Fruit fly (Drosophila melanogaster) whole organism, embryonic: ENCODE data around the gene temp.

Source experiments
- Antp ChIP-seq: fragments of 200-800 bp; sonication (Bioruptor generic); optimal IDR thresholded peaks from 3 replicates; lab custom pipeline; 2016; ENCODE audit warnings: missing biosample characterization, missing genetic modification characterization
- CG10431 ChIP-seq: fragments of 200-800 bp; sonication (Bioruptor generic); optimal IDR thresholded peaks from 3 replicates; lab custom pipeline; 2018; ENCODE audit warnings: missing biosample characterization, mild to moderate bottlenecking, missing genetic modification characterization
- CG12299 ChIP-seq: fragments of 200-800 bp; sonication (Bioruptor generic); optimal IDR thresholded peaks from 2 replicates; lab custom pipeline; 2018; ENCODE audit warnings: missing biosample characterization, mild to moderate bottlenecking, missing genetic modification characterization
- CG14965 ChIP-seq: fragments of 200-800 bp; sonication (Bioruptor generic); optimal IDR thresholded peaks from 2 replicates; lab custom pipeline; 2016; ENCODE audit warnings: missing biosample characterization, missing genetic modification characterization, borderline replicate concordance
- CG1529 ChIP-seq: fragments of 200-800 bp; sonication (Bioruptor generic); optimal IDR thresholded peaks from 3 replicates; lab custom pipeline; 2018; ENCODE audit warnings: missing biosample characterization, missing genetic modification characterization
- CG16815 ChIP-seq: fragments of 200-800 bp; sonication (Bioruptor generic); optimal IDR thresholded peaks from 3 replicates; lab custom pipeline; 2017; ENCODE audit warnings: missing biosample characterization, mild to moderate bottlenecking, missing genetic modification characterization
- CG17328 ChIP-seq: fragments of 200-800 bp; sonication (Bioruptor generic); IDR thresholded peaks from 2 replicates; pipeline ENCODE4 v1.3.6; 2022; ENCODE audit warnings: missing biosample characterization, missing genetic modification characterization
- CG2199 ChIP-seq: fragments of 200-800 bp; sonication (Bioruptor generic); IDR thresholded peaks from 3 replicates; pipeline ENCODE4 v1.3.6; 2022; ENCODE audit warnings: missing biosample characterization, missing genetic modification characterization
- CG31224 ChIP-seq: fragments of 200-800 bp; sonication (Bioruptor generic); IDR thresholded peaks from 2 replicates; pipeline ENCODE4 v1.3.6; 2022; ENCODE audit warnings: missing biosample characterization, missing genetic modification characterization
- CG34224 ChIP-seq: fragments of 200-800 bp; sonication (Bioruptor generic); IDR thresholded peaks from 3 replicates; pipeline ENCODE4 v1.3.6; 2022; ENCODE audit warnings: missing biosample characterization, missing genetic modification characterization; ENCODE audit not compliant: partially characterized antibody
- CG4424 ChIP-seq: fragments of 200-800 bp; sonication (Bioruptor generic); optimal IDR thresholded peaks from 3 replicates; lab custom pipeline; 2016; ENCODE audit warnings: missing biosample characterization, missing genetic modification characterization
- CG6765 ChIP-seq: fragments of 200-800 bp; sonication (Bioruptor generic); optimal IDR thresholded peaks from 3 replicates; lab custom pipeline; 2017; ENCODE audit warnings: missing biosample characterization, mild to moderate bottlenecking, missing genetic modification characterization
- CG6813 ChIP-seq: fragments of 200-800 bp; sonication (Bioruptor generic); optimal IDR thresholded peaks from 2 replicates; lab custom pipeline; 2017; ENCODE audit warnings: missing biosample characterization, missing genetic modification characterization, mild to moderate bottlenecking, moderate library complexity, missing genetic modification reagents
- CG8089 ChIP-seq: fragments of 200-800 bp; sonication (Bioruptor generic); optimal IDR thresholded peaks from 3 replicates; lab custom pipeline; 2016; ENCODE audit warnings: missing biosample characterization, missing genetic modification characterization
- CG8924 ChIP-seq: fragments of 200-800 bp; optimal IDR thresholded peaks from 3 replicates; lab custom pipeline; 2019; ENCODE audit warnings: missing biosample characterization, mild to moderate bottlenecking, missing genetic modification characterization, moderate library complexity
- CG9609 ChIP-seq: fragments of 200-800 bp; sonication (Bioruptor generic); optimal IDR thresholded peaks from 3 replicates; lab custom pipeline; 2016; ENCODE audit warnings: missing biosample characterization, missing genetic modification characterization
- CG9876 ChIP-seq: fragments of 200-800 bp; sonication (Bioruptor generic); optimal IDR thresholded peaks from 2 replicates; lab custom pipeline; 2016; ENCODE audit warnings: missing biosample characterization, missing genetic modification characterization
- ERR ChIP-seq: fragments of 200-800 bp; sonication (Bioruptor generic); optimal IDR thresholded peaks from 2 replicates; lab custom pipeline; 2016; ENCODE audit warnings: missing biosample characterization, missing genetic modification characterization
- Elba2 ChIP-seq: fragments of 200-800 bp; sonication (Bioruptor generic); optimal IDR thresholded peaks from 3 replicates; lab custom pipeline; 2016; ENCODE audit warnings: missing biosample characterization, missing genetic modification characterization
- Gug ChIP-seq: fragments of 200-800 bp; sonication (Bioruptor generic); IDR thresholded peaks from 4 replicates; pipeline ENCODE4 v1.3.6; 2022; ENCODE audit warnings: missing biosample characterization, missing genetic modification characterization
- Hmx ChIP-seq: fragments of 200-800 bp; sonication (Bioruptor generic); optimal IDR thresholded peaks from 2 replicates; lab custom pipeline; 2016; ENCODE audit warnings: missing biosample characterization, missing genetic modification characterization
- Hr3 ChIP-seq: fragments of 200-800 bp; sonication (Bioruptor generic); optimal IDR thresholded peaks from 3 replicates; lab custom pipeline; 2016; ENCODE audit warnings: missing biosample characterization, missing genetic modification characterization
- Nf-YA ChIP-seq: fragments of 200-800 bp; sonication (Bioruptor generic); IDR thresholded peaks from 2 replicates; pipeline ENCODE4 v1.3.6; 2022; ENCODE audit warnings: missing biosample characterization, missing genetic modification characterization
- Poxn ChIP-seq: fragments of 200-800 bp; sonication (Bioruptor generic); IDR thresholded peaks from 2 replicates; pipeline ENCODE4 v1.3.6; 2022; ENCODE audit warnings: missing biosample characterization, missing genetic modification characterization
- Side ChIP-seq: fragments of 200-800 bp; sonication (Bioruptor generic); optimal IDR thresholded peaks from 2 replicates; lab custom pipeline; 2016; ENCODE audit warnings: missing biosample characterization, missing genetic modification characterization
- Six4 ChIP-seq: fragments of 200-800 bp; sonication (Bioruptor generic); optimal IDR thresholded peaks from 2 replicates; lab custom pipeline; 2016; ENCODE audit warnings: missing biosample characterization, missing genetic modification characterization
- cad ChIP-seq: fragments of >200 bp; optimal IDR thresholded peaks from 2 replicates; lab custom pipeline; 2017; ENCODE audit warnings: missing biosample characterization, missing genetic modification characterization
- croc ChIP-seq: fragments of 200-800 bp; sonication (Bioruptor generic); conservative IDR thresholded peaks from 3 replicates; pipeline ENCODE4 v1.3.6; 2022; ENCODE audit warnings: missing biosample characterization, missing genetic modification characterization
- crp ChIP-seq, 2 experiments: fragments of 200-800 bp; sonication (Bioruptor generic); optimal IDR thresholded peaks; 2 replicates in 1 of 2; 3 replicates in 1 of 2; lab custom pipeline; 2017; ENCODE audit warnings: missing biosample characterization in 2 of 2, missing genetic modification characterization in 2 of 2, mild to moderate bottlenecking in 1 of 2, moderate library complexity in 1 of 2
- dimm ChIP-seq: fragments of 200-800 bp; sonication (Bioruptor generic); IDR thresholded peaks from 2 replicates; pipeline ENCODE4 v1.3.6; 2022; ENCODE audit warnings: missing biosample characterization, missing genetic modification characterization
- gcm2 ChIP-seq: fragments of 200-800 bp; sonication (Bioruptor generic); optimal IDR thresholded peaks from 2 replicates; lab custom pipeline; 2016; ENCODE audit warnings: missing biosample characterization, missing genetic modification characterization
- gsb ChIP-seq: fragments of 200-800 bp; sonication (Bioruptor generic); IDR thresholded peaks from 2 replicates; pipeline ENCODE4 v1.3.6; 2022; ENCODE audit warnings: missing biosample characterization, missing genetic modification characterization
- inv ChIP-seq: fragments of 200-800 bp; sonication (Bioruptor generic); IDR thresholded peaks from 2 replicates; pipeline ENCODE4 v1.3.6; 2022; ENCODE audit warnings: missing biosample characterization, missing genetic modification characterization; ENCODE audit not compliant: partially characterized antibody
- jumu ChIP-seq: fragments of 200-800 bp; sonication (Bioruptor generic); optimal IDR thresholded peaks from 3 replicates; lab custom pipeline; 2016; ENCODE audit warnings: missing biosample characterization, missing genetic modification characterization
- maf-S ChIP-seq: fragments of 200-800 bp; sonication (Bioruptor generic); optimal IDR thresholded peaks from 2 replicates; lab custom pipeline; 2016; ENCODE audit warnings: missing biosample characterization, missing genetic modification characterization
- mirr ChIP-seq: fragments of 200-800 bp; sonication (Bioruptor generic); optimal IDR thresholded peaks from 3 replicates; lab custom pipeline; 2018; ENCODE audit warnings: missing biosample characterization, mild to moderate bottlenecking, missing genetic modification characterization
- pho ChIP-seq: fragments of 200-800 bp; sonication (Bioruptor generic); optimal IDR thresholded peaks from 2 replicates; lab custom pipeline; 2016; ENCODE audit warnings: missing biosample characterization, missing genetic modification characterization
- repo ChIP-seq: fragments of 200-800 bp; sonication (Bioruptor generic); optimal IDR thresholded peaks from 2 replicates; lab custom pipeline; 2016; ENCODE audit warnings: missing biosample characterization, missing genetic modification characterization
- run ChIP-seq: fragments of 200-800 bp; sonication (Bioruptor generic); optimal IDR thresholded peaks from 3 replicates; lab custom pipeline; 2018; ENCODE audit warnings: missing biosample characterization, mild to moderate bottlenecking, missing genetic modification characterization
- sc ChIP-seq, 3 experiments: fragments of >200 bp in 2 of 3; fragments of 200-800 bp in 1 of 3; sonication (Bioruptor generic) in 1 of 3; optimal IDR thresholded peaks; 2 replicates in 2 of 3; 3 replicates in 1 of 3; lab custom pipeline; 2017; ENCODE audit warnings: mild to moderate bottlenecking in 1 of 3, missing biosample characterization in 1 of 3, missing genetic modification characterization in 1 of 3, missing genetic modification reagents in 1 of 3
- schlank ChIP-seq: fragments of 200-800 bp; sonication (Bioruptor generic); optimal IDR thresholded peaks from 2 replicates; lab custom pipeline; 2018; ENCODE audit warnings: missing biosample characterization, mild to moderate bottlenecking, missing genetic modification characterization
- sens-2 ChIP-seq: fragments of 200-800 bp; sonication (Bioruptor generic); IDR thresholded peaks from 2 replicates; pipeline ENCODE4 v1.3.6; 2022; ENCODE audit warnings: missing biosample characterization, missing genetic modification characterization
- seq ChIP-seq: fragments of 200-800 bp; sonication (Bioruptor generic); IDR thresholded peaks from 2 replicates; pipeline ENCODE4 v1.3.6; 2022; ENCODE audit warnings: missing biosample characterization, missing genetic modification characterization
- shn ChIP-seq: fragments of 200-800 bp; sonication (Bioruptor generic); optimal IDR thresholded peaks from 3 replicates; lab custom pipeline; 2016; ENCODE audit warnings: missing biosample characterization, missing genetic modification characterization
- sisA ChIP-seq: fragments of 200-800 bp; sonication (Bioruptor generic); IDR thresholded peaks from 2 replicates; pipeline ENCODE4 v1.3.6; 2022; ENCODE audit warnings: missing biosample characterization, missing genetic modification characterization
- slou ChIP-seq: fragments of 200-800 bp; sonication (Bioruptor generic); optimal IDR thresholded peaks from 3 replicates; lab custom pipeline; 2016; ENCODE audit warnings: missing biosample characterization, missing genetic modification characterization
- slp2 ChIP-seq: fragments of 200-800 bp; sonication (Bioruptor generic); optimal IDR thresholded peaks from 2 replicates; lab custom pipeline; 2016; ENCODE audit warnings: missing biosample characterization, missing genetic modification characterization
- trem ChIP-seq: fragments of 200-800 bp; optimal IDR thresholded peaks from 3 replicates; lab custom pipeline; 2019; ENCODE audit warnings: missing biosample characterization, mild to moderate bottlenecking, missing genetic modification characterization, moderate library complexity
- trh ChIP-seq: fragments of 200-800 bp; sonication (Bioruptor generic); optimal IDR thresholded peaks from 2 replicates; lab custom pipeline; 2016; ENCODE audit warnings: missing biosample characterization, missing genetic modification characterization

Gene temp

DNA sequence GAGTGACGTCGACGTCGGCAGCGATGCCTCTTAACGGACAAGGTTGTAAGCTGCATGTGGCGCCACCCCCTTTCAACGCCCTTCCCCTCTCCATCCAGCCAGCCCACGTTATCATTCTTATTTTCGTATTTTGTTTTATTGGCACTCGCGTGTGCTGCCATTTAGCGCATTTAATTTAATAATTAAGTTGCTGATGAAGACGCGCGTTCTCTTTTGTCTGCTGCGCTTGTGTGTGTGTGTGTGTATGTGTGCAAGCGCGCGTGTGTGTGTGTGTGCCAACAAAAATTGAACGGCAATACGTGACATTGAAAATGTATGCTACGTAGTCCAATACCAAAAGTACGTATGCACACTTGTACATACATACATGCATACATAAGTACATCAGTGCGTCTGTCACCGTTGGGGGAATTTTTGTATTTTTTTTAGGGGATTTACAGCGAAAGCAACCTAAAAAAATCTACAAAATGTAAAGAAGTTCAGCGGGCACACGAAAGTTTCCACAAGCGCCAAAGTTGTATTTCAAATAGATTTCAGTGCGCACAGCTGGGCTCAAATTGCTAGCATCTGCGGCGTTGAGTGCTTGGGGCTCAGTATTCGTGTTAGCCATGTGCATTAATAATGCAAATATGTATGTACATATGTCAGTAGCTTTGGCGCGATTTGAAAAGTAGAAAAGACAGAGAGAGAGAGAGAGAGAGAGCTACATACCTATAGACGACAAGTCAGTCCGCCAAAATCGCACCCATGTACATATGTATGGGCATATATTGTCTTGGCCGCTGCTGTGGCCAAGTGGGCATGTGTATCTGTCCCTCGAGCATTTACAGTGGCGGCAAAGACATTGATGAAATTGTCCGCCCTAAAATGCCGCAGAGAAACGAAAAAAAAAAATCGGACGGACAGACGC, 39.6 kb upstream of the temp start (continued):
- TF ChIP-seq CG17328 (GFP tag; lab: Robert Waterston, UW): peak; percentile 78; the same call in 1 of the 2 replicates
- no peak for TF ChIP-seq Elba2 (GFP tag; lab: Kevin White, UChicago)
- peak; percentile 60 for TF ChIP-seq schlank (tag; lab: Kevin White, UChicago)
- peak; percentile 58; the same call in 1 of the 2 replicates for TF ChIP-seq Nf-YA (GFP tag; lab: Robert Waterston, UW)
- peak; percentile 85 for TF ChIP-seq repo
- peak; percentile 85; the same call in 2 of the 3 replicates for TF ChIP-seq CG2199 (GFP tag; lab: Robert Waterston, UW)
- peak; percentile 22; the same call in 1 of the 2 replicates for TF ChIP-seq Poxn (GFP tag; lab: Robert Waterston, UW)
- TF ChIP-seq cad (GFP tag; lab: Kevin White, UChicago): no peak
- peak; percentile 69 for TF ChIP-seq Hr3 (GFP tag; lab: Kevin White, UChicago)
- TF ChIP-seq Hmx: peak; percentile 28
- TF ChIP-seq gsb (GFP tag; lab: Robert Waterston, UW): peak; percentile 65; the same call in 1 of the 2 replicates
- peak; percentile 87 for TF ChIP-seq seq (GFP tag; lab: Robert Waterston, UW)
- peak; percentile 82 for TF ChIP-seq sisA (GFP tag; lab: Robert Waterston, UW)
- TF ChIP-seq CG10431 (GFP tag; lab: Kevin White, UChicago): peak; percentile 53
- peak; percentile 18 for TF ChIP-seq slou
- peak; percentile 78 for TF ChIP-seq sens-2 (GFP tag; lab: Robert Waterston, UW)
- TF ChIP-seq CG12299 (tag; lab: Kevin White, UChicago): peak; percentile 53
- TF ChIP-seq mirr (GFP tag; lab: Kevin White, UChicago): no peak
- TF ChIP-seq CG4424 (GFP tag; lab: Kevin White, UChicago): peak; percentile 79
- peak in 1 of 2 experiments; percentile 34 for TF ChIP-seq crp (GFP tag; optimal IDR thresholded peaks at IDR 0.05; lab: Kevin White, UChicago)
- peak; percentile 57 for TF ChIP-seq trem
- peak; percentile 76 for TF ChIP-seq Gug
- no peak for TF ChIP-seq inv
- peak; percentile 84 for TF ChIP-seq shn (GFP tag; lab: Kevin White, UChicago)
- peak; percentile 75 for TF ChIP-seq CG16815
- no peak for TF ChIP-seq sc (optimal IDR thresholded peaks at IDR 0.05; lab: Kevin White, UChicago)
- peak; percentile 69 for TF ChIP-seq sc (GFP tag; optimal IDR thresholded peaks at IDR 0.05; lab: Kevin White, UChicago)
- peak; percentile 71 for TF ChIP-seq maf-S
- TF ChIP-seq CG1529 (GFP tag; lab: Kevin White, UChicago): peak; percentile 80
- TF ChIP-seq ERR (GFP tag; lab: Kevin White, UChicago): peak; percentile 32
- no peak for TF ChIP-seq CG14965 (GFP tag; lab: Kevin White, UChicago)
- peak; percentile 74 for TF ChIP-seq CG6813 (GFP tag; lab: Kevin White, UChicago)
- peak; percentile 81 for TF ChIP-seq croc (GFP tag; lab: Robert Waterston, UW)
- TF ChIP-seq dimm (GFP tag; lab: Robert Waterston, UW): peak; percentile 46; the same call in 1 of the 2 replicates
- TF ChIP-seq Side: peak; percentile 78
- TF ChIP-seq CG31224: peak; percentile 68; the same call in 1 of the 2 replicates
- peak; percentile 45 for TF ChIP-seq gcm2 (GFP tag; lab: Kevin White, UChicago)
- TF ChIP-seq trh (GFP tag; lab: Kevin White, UChicago): peak; percentile 21
- no peak for TF ChIP-seq CG34224
- peak; percentile 78 for TF ChIP-seq pho (GFP tag; lab: Kevin White, UChicago)
- TF ChIP-seq slp2: peak; percentile 86
- TF ChIP-seq CG8924 (tag; lab: Kevin White, UChicago): peak; percentile 83
- TF ChIP-seq CG9609 (GFP tag; lab: Kevin White, UChicago): peak; percentile 86
- TF ChIP-seq CG6765 (GFP tag; lab: Kevin White, UChicago): peak; percentile 47
- TF ChIP-seq jumu (GFP tag; lab: Kevin White, UChicago): peak; percentile 86
- TF ChIP-seq CG8089 (GFP tag; lab: Kevin White, UChicago): peak; percentile 82
- peak; percentile 64 for TF ChIP-seq run (tag; lab: Kevin White, UChicago)
- peak; percentile 75 for TF ChIP-seq Six4 (GFP tag; lab: Kevin White, UChicago)
- peak; percentile 89 for TF ChIP-seq Antp
- peak; percentile 70 for TF ChIP-seq CG9876 (GFP tag; lab: Kevin White, UChicago)
